Fruit fly (Drosophila melanogaster) whole organism: ENCODE measurements around the gene Ten-a.

Experiments used
- CG8478 ChIP-seq: fragments of >200 bp; optimal IDR thresholded peaks from 2 replicates; lab custom pipeline; 2018; ENCODE audit warnings: inconsistent platforms
- Dll ChIP-seq: fragments of >200 bp; optimal IDR thresholded peaks from 2 replicates; lab custom pipeline; 2017
- EcR ChIP-seq, 2 experiments: fragments of >200 bp; optimal IDR thresholded peaks; 2 replicates each; lab custom pipeline; 2017; ENCODE audit warnings: missing biosample characterization in 2 of 2, missing genetic modification characterization in 2 of 2, missing genetic modification reagents in 2 of 2
- pan ChIP-seq: fragments of >200 bp; optimal IDR thresholded peaks from 2 replicates; lab custom pipeline; 2017
- psq ChIP-seq: fragments of >200 bp; optimal IDR thresholded peaks from 2 replicates; lab custom pipeline; 2017
- usp ChIP-seq: fragments of >200 bp; optimal IDR thresholded peaks from 2 replicates; lab custom pipeline; 2017; ENCODE audit warnings: missing biosample characterization, missing genetic modification characterization, mixed read lengths

Gene Ten-a

dm6 chrX:12043398-12043797 is at the start of gene Ten-a:
Gene Ten-a (plus strand): TSS chrX:12043698.
- TF ChIP-seq psq (no peak), Dll (no peak), EcR (GFP tag; optimal IDR thresholded peaks at IDR 0.05; lab: Kevin White, UChicago) (no peak), CG8478 (lab: Kevin White, UChicago) (no peak), usp (GFP tag; lab: Kevin White, UChicago) (no peak), pan (lab: Kevin White, UChicago) (no peak)

- TF ChIP-seq EcR (GFP tag; optimal IDR thresholded peaks at IDR 0.05; lab: Kevin White, UChicago): no peak
- no peak for TF ChIP-seq Dll
- TF ChIP-seq usp (GFP tag; lab: Kevin White, UChicago): no peak
- no peak for TF ChIP-seq psq
- no peak for TF ChIP-seq CG8478 (lab: Kevin White, UChicago)
- no peak for TF ChIP-seq pan (lab: Kevin White, UChicago)
Measured at dm6 chrX:11999974-12000618, 43.4 kb upstream of the Ten-a start.

dm6 chrX:12001005-12001404 is 42.5 kb upstream of the Ten-a start:
- TF ChIP-seq pan (lab: Kevin White, UChicago): no peak
- TF ChIP-seq psq: no peak
- no peak for TF ChIP-seq Dll
- TF ChIP-seq EcR (GFP tag; optimal IDR thresholded peaks at IDR 0.05; lab: Kevin White, UChicago): no peak

- TF ChIP-seq CG8478 (lab: Kevin White, UChicago) (no peak), usp (GFP tag; lab: Kevin White, UChicago) (no peak), Dll (no peak), psq (no peak), EcR (GFP tag; optimal IDR thresholded peaks at IDR 0.05; lab: Kevin White, UChicago) (no peak), pan (lab: Kevin White, UChicago) (no peak)
Measured at dm6 chrX:12003437-12004394, 39.8 kb upstream of the Ten-a start, which contains the start of gene fw. Gene fw (minus strand): TSS chrX:12003914.

dm6 chrX:12004395-12004768 is 39.1 kb upstream of the Ten-a start:
- TF ChIP-seq EcR (GFP tag; optimal IDR thresholded peaks at IDR 0.05; lab: Kevin White, UChicago) (no peak), psq (no peak), CG8478 (lab: Kevin White, UChicago) (no peak), pan (lab: Kevin White, UChicago) (no peak), Dll (no peak), usp (GFP tag; lab: Kevin White, UChicago) (no peak)

- no peak for TF ChIP-seq CG8478 (lab: Kevin White, UChicago)
- no peak for TF ChIP-seq usp (GFP tag; lab: Kevin White, UChicago)
- no peak for TF ChIP-seq pan (lab: Kevin White, UChicago)
- no peak for TF ChIP-seq psq
- no peak for TF ChIP-seq EcR (GFP tag; optimal IDR thresholded peaks at IDR 0.05; lab: Kevin White, UChicago)
- peak; percentile 55 for TF ChIP-seq Dll
Measured at dm6 chrX:12006678-12007441, 36.6 kb upstream of the Ten-a start, which contains the start of gene CG1806. Gene CG1806 (plus strand): TSS chrX:12007176.

- no peak for TF ChIP-seq usp (GFP tag; lab: Kevin White, UChicago)
Measured at dm6 chrX:12007593-12007992, 35.9 kb upstream of the Ten-a start.

- TF ChIP-seq EcR (GFP tag; optimal IDR thresholded peaks at IDR 0.05; lab: Kevin White, UChicago) (no peak), psq (no peak), pan (lab: Kevin White, UChicago) (no peak), usp (GFP tag; lab: Kevin White, UChicago) (no peak)
Measured at dm6 chrX:12012149-12013097, 31.1 kb upstream of the Ten-a start, which contains the start of the genes CG1492 and regucalcin. Gene CG1492 (minus strand): TSS chrX:12012211. Gene regucalcin (plus strand): TSS chrX:12012377.

- no peak for TF ChIP-seq psq
- TF ChIP-seq EcR (GFP tag; optimal IDR thresholded peaks at IDR 0.05; lab: Kevin White, UChicago): no peak
- TF ChIP-seq usp (GFP tag; lab: Kevin White, UChicago): no peak
- TF ChIP-seq Dll: no peak
- TF ChIP-seq CG8478 (lab: Kevin White, UChicago): no peak
- TF ChIP-seq pan (lab: Kevin White, UChicago): no peak
Measured at dm6 chrX:12013098-12013493, 30.4 kb upstream of the Ten-a start.

- TF ChIP-seq psq (no peak), CG8478 (lab: Kevin White, UChicago) (no peak)
Measured at dm6 chrX:12014131-12014530, 29.4 kb upstream of the Ten-a start.
